Worm (Caenorhabditis elegans): ENCODE measurements around the gene cbd-1.

Gene cbd-1

DNA sequence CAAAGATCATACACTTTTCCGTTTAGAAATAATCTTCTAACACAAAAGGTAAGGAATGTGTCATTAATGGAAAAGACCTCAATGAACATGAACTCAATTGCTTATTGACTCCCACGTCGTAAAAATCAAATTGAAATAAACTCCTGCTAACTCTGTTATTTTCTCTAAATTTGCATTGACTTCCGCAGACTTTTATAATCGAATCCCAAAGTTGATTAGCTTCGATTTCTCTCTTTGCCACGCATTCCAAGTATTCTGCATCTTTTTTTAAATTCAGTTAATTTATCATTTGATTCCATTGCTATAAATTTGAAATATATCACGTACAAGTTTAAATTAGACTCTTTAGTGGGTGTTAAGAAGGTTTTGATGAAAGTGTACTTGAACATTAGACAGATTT lies 15.9 kb downstream of the cbd-1 start:
- no peak for TF ChIP-seq nhr-76 (tag; optimal IDR thresholded peaks at IDR 0.05)
- no peak for TF ChIP-seq ceh-82 (tag; optimal IDR thresholded peaks at IDR 0.05)
- TF ChIP-seq daf-12 (tag; optimal IDR thresholded peaks at IDR 0.05) = no peak
- TF ChIP-seq nhr-11 (tag; optimal IDR thresholded peaks at IDR 0.05) = peak; percentile 15
- TF ChIP-seq aha-1 (tag) = peak; percentile 68
- no peak for TF ChIP-seq jun-1 (tag; optimal IDR thresholded peaks at IDR 0.05)
- no peak for TF ChIP-seq F49E8.2 (tag; optimal IDR thresholded peaks at IDR 0.05; ENCODE audit: borderline replicate concordance)
- no peak for TF ChIP-seq nhr-237 (tag; optimal IDR thresholded peaks at IDR 0.05)
- TF ChIP-seq zfp-2 (tag; optimal IDR thresholded peaks at IDR 0.05) = no peak
- peak; percentile 80 for TF ChIP-seq ces-1 (GFP tag; optimal IDR thresholded peaks at IDR 0.05)
- TF ChIP-seq pha-4 (GFP tag; IDR thresholded peaks at IDR 0.05) = no peak
- TF ChIP-seq pha-4 (tag; optimal IDR thresholded peaks at IDR 0.05) = no peak
- no peak for TF ChIP-seq ceh-20 (GFP tag; IDR thresholded peaks at IDR 0.05)
- TF ChIP-seq nhr-41 (GFP tag; IDR thresholded peaks at IDR 0.05) = no peak
- TF ChIP-seq Y48G9A.11 (GFP tag; IDR thresholded peaks at IDR 0.05) = no peak
- no peak for TF ChIP-seq vab-7 (GFP tag; IDR thresholded peaks at IDR 0.05)

DNA sequence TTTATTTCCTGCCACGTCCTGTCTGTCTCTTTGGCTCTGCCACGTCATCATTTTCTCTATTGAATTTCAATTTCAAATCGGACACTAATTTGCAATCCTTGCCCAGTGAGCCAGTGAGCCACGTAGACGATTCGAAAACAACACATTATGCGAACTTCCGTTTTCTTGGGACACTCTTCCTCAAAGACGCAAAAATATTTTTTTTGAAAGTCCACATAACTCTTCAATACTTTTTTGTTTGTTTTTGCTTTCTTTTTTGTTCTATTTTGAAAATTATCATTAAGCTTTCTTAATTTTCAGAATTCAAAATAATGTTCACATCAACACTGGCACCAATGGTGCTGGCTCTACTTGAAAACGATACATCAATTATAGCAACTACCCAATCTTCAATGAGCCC lies 21.5 kb downstream of the cbd-1 start, which contains the start of gene tag-89:
tag-89 (plus strand) TSS at position 301 of the 400 bp plus-strand sequence.
- no peak for TF ChIP-seq nhr-111 (GFP tag; optimal IDR thresholded peaks at IDR 0.05)
- no peak for TF ChIP-seq zfp-3 (GFP tag; conservative IDR thresholded peaks at IDR 0.05)
- no peak for TF ChIP-seq mdl-1 (tag; optimal IDR thresholded peaks at IDR 0.05)
- TF ChIP-seq nhr-102 (tag; optimal IDR thresholded peaks at IDR 0.05) = no peak
- TF ChIP-seq nhr-42 (GFP tag; IDR thresholded peaks at IDR 0.05) = no peak
- TF ChIP-seq zip-2 (tag; optimal IDR thresholded peaks at IDR 0.05) = no peak
- no peak for TF ChIP-seq T20F7.1 (GFP tag; optimal IDR thresholded peaks at IDR 0.05)
- TF ChIP-seq Y105C5A.15 (GFP tag; IDR thresholded peaks at IDR 0.05) = no peak
- TF ChIP-seq egl-43 (GFP tag; IDR thresholded peaks at IDR 0.05) = no peak
- TF ChIP-seq nhr-48 (tag; optimal IDR thresholded peaks at IDR 0.05) = no peak
- TF ChIP-seq unc-62 (GFP tag; optimal IDR thresholded peaks at IDR 0.05 in 1 of 2) = no peak
- no peak for TF ChIP-seq unc-62 (tag; optimal IDR thresholded peaks at IDR 0.05)
- TF ChIP-seq pha-4 (GFP tag; IDR thresholded peaks at IDR 0.05) = no peak
- TF ChIP-seq pha-4 (tag; optimal IDR thresholded peaks at IDR 0.05) = no peak
- TF ChIP-seq Y75B8A.6 (GFP tag; IDR thresholded peaks at IDR 0.05) = no peak
- no peak for TF ChIP-seq daf-19 (GFP tag; conservative IDR thresholded peaks at IDR 0.05)
- no peak for TF ChIP-seq sdz-12 (GFP tag; optimal IDR thresholded peaks at IDR 0.05)
- no peak for TF ChIP-seq zip-11 (GFP tag; IDR thresholded peaks at IDR 0.05)
- no peak for TF ChIP-seq skn-1 (tag; optimal IDR thresholded peaks at IDR 0.05)
- no peak for TF ChIP-seq snpc-4 (tag; optimal IDR thresholded peaks at IDR 0.05)
- TF ChIP-seq snpc-1.2 (GFP tag; IDR thresholded peaks at IDR 0.05) = no peak

DNA sequence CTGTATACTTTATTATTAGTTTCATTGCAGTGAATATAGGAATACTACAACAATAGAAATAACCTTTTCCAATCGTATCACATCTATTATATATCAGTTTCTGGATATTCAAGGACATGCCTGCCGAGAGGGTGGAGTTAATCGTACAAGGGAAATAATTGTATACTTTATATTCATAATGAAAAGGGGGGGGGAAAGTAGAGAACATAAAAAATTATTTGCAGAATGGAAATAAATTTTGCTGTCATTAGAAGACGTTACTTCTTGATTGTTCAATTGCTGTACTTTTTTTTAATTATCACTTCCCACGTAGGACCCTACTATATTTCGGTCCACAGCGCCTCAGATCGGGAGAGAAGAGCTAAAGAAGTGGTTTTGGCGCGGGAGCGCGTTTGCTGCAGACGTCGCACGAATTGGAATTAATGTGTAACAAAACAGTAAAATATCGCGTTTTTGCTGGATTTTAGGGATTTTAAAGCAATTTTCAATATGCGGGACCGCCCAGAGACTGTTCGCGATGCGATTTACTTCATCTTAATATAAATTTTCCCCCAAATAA lies 25.6 kb downstream of the cbd-1 start, which contains the start of gene dsl-6:
dsl-6 (minus strand) TSS at position 51 of the 559 bp plus-strand sequence.
- 0 out of 2 replicates have a peak, but pooled peaks have one; percentile 19 for TF ChIP-seq hmg-1.1 (GFP tag; IDR thresholded peaks at IDR 0.05)
- TF ChIP-seq lin-38 (GFP tag; IDR thresholded peaks at IDR 0.05) = peak; percentile 64

DNA sequence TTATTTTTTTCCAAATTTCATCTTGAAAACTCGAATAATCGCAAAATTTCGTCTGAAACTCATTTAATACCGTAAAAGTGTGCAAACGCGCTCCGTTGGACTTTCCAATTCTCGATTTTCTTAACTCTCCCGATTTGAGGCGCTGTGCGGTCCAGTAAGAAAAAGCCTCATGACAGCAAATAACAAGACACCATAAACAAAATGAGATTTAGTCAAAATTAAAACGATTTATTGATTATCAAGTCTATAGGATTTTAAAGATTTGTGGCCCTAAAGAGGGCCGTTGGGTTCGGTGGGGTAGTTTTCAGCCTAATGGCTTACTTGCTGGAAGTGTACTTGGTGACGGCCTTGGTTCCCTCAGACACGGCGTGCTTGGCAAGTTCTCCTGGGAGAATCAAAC lies 27.3 kb downstream of the cbd-1 start:
- TF ChIP-seq Y105C5A.15 (GFP tag; IDR thresholded peaks at IDR 0.05) (peak; percentile 39; the same call in 1 of the 2 replicates), dmd-8 (GFP tag; IDR thresholded peaks at IDR 0.05) (peak; percentile 68; the same call in 1 of the 2 replicates), vab-7 (GFP tag; IDR thresholded peaks at IDR 0.05) (0 out of 2 replicates have a peak, but pooled peaks have one; percentile 9), Y48G9A.11 (GFP tag; IDR thresholded peaks at IDR 0.05) (peak; percentile 55; the same call in 1 of the 2 replicates), snpc-1.2 (GFP tag; IDR thresholded peaks at IDR 0.05) (peak; percentile 68), lin-38 (GFP tag; IDR thresholded peaks at IDR 0.05) (peak; percentile 85), mdt-29 (GFP tag; IDR thresholded peaks at IDR 0.05) (peak; percentile 41; the same call in 1 of the 2 replicates), arid-1 (GFP tag; conservative IDR thresholded peaks at IDR 0.05) (0 out of 2 replicates have a peak, but pooled peaks have one; percentile 9), F26F4.8 (GFP tag; conservative IDR thresholded peaks at IDR 0.05) (0 out of 2 replicates have a peak, but pooled peaks have one; percentile 22)
